Worm (Caenorhabditis elegans) whole organism, L1 larva: ENCODE results near the gene Y54G2A.19.
A peak's percentile ranks its signal among the peaks of the same experiment; 100 is the strongest.

ENCODE experiments used
- Y116A8C.19 ChIP-seq: sonication (generic microtip); optimal IDR thresholded peaks from 2 replicates; lab custom pipeline; 2016; ENCODE audit warnings: missing compliant biosample characterization, missing genetic modification characterization, borderline replicate concordance
- aha-1 ChIP-seq: fragments of 150-350 bp; optimal IDR thresholded peaks from 2 replicates; lab custom pipeline; 2014; ENCODE audit warnings: missing biosample characterization, missing genetic modification characterization
- ceh-82 ChIP-seq, 3 experiments: fragments of 150-350 bp in 1 of 3; sonication (generic microtip) in 2 of 3; optimal IDR thresholded peaks; 2 replicates each; lab custom pipeline; 2014 to 2017; ENCODE audit warnings: missing biosample characterization in 3 of 3, missing genetic modification characterization in 3 of 3
- ces-1 ChIP-seq: fragments of 150-350 bp; optimal IDR thresholded peaks from 2 replicates; lab custom pipeline; 2014; ENCODE audit warnings: missing biosample characterization, missing genetic modification reagents, missing genetic modification characterization
- dsc-1 ChIP-seq: sonication (generic microtip); optimal IDR thresholded peaks from 2 replicates; lab custom pipeline; 2016; ENCODE audit warnings: mild to moderate bottlenecking, missing genetic modification characterization, missing compliant biosample characterization
- efl-1 ChIP-seq, 4 experiments: fragments of 150-350 bp; optimal IDR thresholded peaks in 3 of 4; peaks in 1 of 4; 1 replicate in 1 of 4; 2 replicates in 3 of 4; lab custom pipeline; 2014; ENCODE audit warnings: missing biosample characterization in 2 of 4, missing genetic modification characterization in 2 of 4, missing genetic modification reagents in 2 of 4
- elt-2 ChIP-seq: sonication (generic microtip); optimal IDR thresholded peaks from 2 replicates; lab custom pipeline; 2016; ENCODE audit warnings: missing genetic modification characterization, mild to moderate bottlenecking, inconsistent platforms, missing compliant biosample characterization, missing genetic modification reagents
- elt-3 ChIP-seq, 6 experiments: fragments of 150-350 bp in 1 of 6; sonication (generic microtip); optimal IDR thresholded peaks; 2 replicates each; lab custom pipeline; 2017 to 2018; ENCODE audit warnings: missing biosample characterization in 6 of 6, missing genetic modification characterization in 6 of 6, inconsistent platforms in 1 of 6
- fkh-10 ChIP-seq: sonication (generic microtip); optimal IDR thresholded peaks from 2 replicates; lab custom pipeline; 2017; ENCODE audit warnings: missing biosample characterization, missing genetic modification reagents, missing genetic modification characterization
- irx-1 ChIP-seq: sonication (generic microtip); optimal IDR thresholded peaks from 2 replicates; lab custom pipeline; 2016; ENCODE audit warnings: missing genetic modification characterization, missing compliant biosample characterization
- lin-14 ChIP-seq: fragments of 200-800 bp; sonication (Bioruptor generic); optimal IDR thresholded peaks from 2 replicates; lab custom pipeline; 2018; ENCODE audit warnings: mild to moderate bottlenecking, missing genetic modification characterization, moderate library complexity, missing compliant biosample characterization
- lin-15B ChIP-seq: fragments of 150-350 bp; sonication (generic microtip); optimal IDR thresholded peaks from 3 replicates; lab custom pipeline; 2014; ENCODE audit warnings: missing biosample characterization, missing genetic modification characterization
- lin-35 ChIP-seq, 2 experiments: fragments of 150-350 bp; optimal IDR thresholded peaks; 2 replicates each; lab custom pipeline; 2014; ENCODE audit warnings: missing biosample characterization in 2 of 2, missing genetic modification characterization in 2 of 2, missing genetic modification reagents in 2 of 2
- mep-1 ChIP-seq: fragments of 150-350 bp; optimal IDR thresholded peaks from 2 replicates; lab custom pipeline; 2014; ENCODE audit warnings: missing biosample characterization, missing genetic modification characterization
- nhr-12 ChIP-seq: sonication (generic microtip); optimal IDR thresholded peaks from 2 replicates; lab custom pipeline; 2017; ENCODE audit warnings: missing biosample characterization, missing genetic modification characterization
- nhr-28 ChIP-seq: fragments of 150-350 bp; optimal IDR thresholded peaks from 2 replicates; lab custom pipeline; 2014; ENCODE audit warnings: missing biosample characterization, missing genetic modification characterization
- nhr-77 ChIP-seq: fragments of 150-350 bp; optimal IDR thresholded peaks from 2 replicates; lab custom pipeline; 2014; ENCODE audit warnings: missing biosample characterization, missing genetic modification characterization
- nhr-85 ChIP-seq: sonication (generic microtip); peaks from one replicate; lab custom pipeline; 2016; ENCODE audit warnings: missing genetic modification characterization, inconsistent platforms, missing compliant biosample characterization
- nhr-90 ChIP-seq: sonication (generic microtip); optimal IDR thresholded peaks from 2 replicates; lab custom pipeline; 2016; ENCODE audit warnings: mild to moderate bottlenecking, missing genetic modification characterization, missing compliant biosample characterization; ENCODE audit not compliant: poor library complexity
- pag-3 ChIP-seq: sonication (generic microtip); optimal IDR thresholded peaks from 2 replicates; lab custom pipeline; 2017; ENCODE audit warnings: missing genetic modification characterization, mild to moderate bottlenecking, missing compliant biosample characterization, antibody characterized with exemption, borderline replicate concordance; ENCODE audit not compliant: insufficient read depth
- rnt-1 ChIP-seq: sonication (generic microtip); optimal IDR thresholded peaks from 2 replicates; lab custom pipeline; 2016; ENCODE audit warnings: mild to moderate bottlenecking, missing genetic modification characterization, moderate library complexity, missing compliant biosample characterization
- skn-1 ChIP-seq: fragments of 150-350 bp; optimal IDR thresholded peaks from 2 replicates; lab custom pipeline; 2014; ENCODE audit warnings: missing biosample characterization, missing genetic modification characterization
- snpc-4 ChIP-seq: fragments of 150-350 bp; optimal IDR thresholded peaks from 2 replicates; lab custom pipeline; 2014; ENCODE audit warnings: missing biosample characterization, missing genetic modification characterization
- tbx-2 ChIP-seq: sonication (generic microtip); optimal IDR thresholded peaks from 2 replicates; lab custom pipeline; 2016; ENCODE audit warnings: missing genetic modification characterization, missing compliant biosample characterization
- unc-130 ChIP-seq: fragments of 150-350 bp; optimal IDR thresholded peaks from 2 replicates; lab custom pipeline; 2017; ENCODE audit warnings: missing biosample characterization, missing genetic modification characterization, inconsistent platforms
- unc-86 ChIP-seq: sonication (generic microtip); optimal IDR thresholded peaks from 2 replicates; lab custom pipeline; 2016; ENCODE audit warnings: missing genetic modification characterization, missing compliant biosample characterization
- vab-15 ChIP-seq: sonication (generic microtip); optimal IDR thresholded peaks from 2 replicates; lab custom pipeline; 2017; ENCODE audit warnings: missing genotype, mild to moderate bottlenecking, missing genetic modification characterization, missing compliant biosample characterization
- ztf-11 ChIP-seq, 2 experiments: sonication (generic microtip); optimal IDR thresholded peaks; 2 replicates each; lab custom pipeline; 2016 to 2017; ENCODE audit warnings: missing genetic modification characterization in 2 of 2, missing biosample characterization in 1 of 2, missing compliant biosample characterization in 1 of 2

The Y54G2A.19 gene

DNA sequence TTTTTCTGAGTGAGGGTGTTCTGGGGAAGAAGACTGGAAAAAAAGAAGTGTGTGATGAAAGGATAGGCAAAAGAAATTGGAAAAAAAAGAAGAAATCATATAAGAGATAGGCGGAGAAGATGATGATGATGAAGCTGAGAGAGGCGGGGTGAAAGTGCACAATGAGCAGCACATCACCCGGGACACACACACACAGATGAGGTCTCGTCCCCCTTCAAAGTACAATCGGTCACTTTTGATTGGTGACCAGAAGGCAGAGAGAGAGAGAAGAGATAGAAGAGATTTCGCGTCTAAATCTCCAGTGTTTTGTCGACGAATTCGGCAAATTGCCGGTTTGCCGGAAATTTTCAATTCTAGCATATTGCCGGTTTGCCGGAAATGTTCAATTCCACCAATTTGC is 9.3 kb downstream of the Y54G2A.19 start:
- TF ChIP-seq skn-1 (tag; lab: Kevin White, UChicago) (no peak), pag-3 (no peak), dsc-1 (tag; lab: Kevin White, UChicago) (peak; percentile 38), rnt-1 (tag; lab: Kevin White, UChicago) (peak; percentile 54), unc-130 (tag; lab: Kevin White, UChicago) (peak; percentile 5)

DNA sequence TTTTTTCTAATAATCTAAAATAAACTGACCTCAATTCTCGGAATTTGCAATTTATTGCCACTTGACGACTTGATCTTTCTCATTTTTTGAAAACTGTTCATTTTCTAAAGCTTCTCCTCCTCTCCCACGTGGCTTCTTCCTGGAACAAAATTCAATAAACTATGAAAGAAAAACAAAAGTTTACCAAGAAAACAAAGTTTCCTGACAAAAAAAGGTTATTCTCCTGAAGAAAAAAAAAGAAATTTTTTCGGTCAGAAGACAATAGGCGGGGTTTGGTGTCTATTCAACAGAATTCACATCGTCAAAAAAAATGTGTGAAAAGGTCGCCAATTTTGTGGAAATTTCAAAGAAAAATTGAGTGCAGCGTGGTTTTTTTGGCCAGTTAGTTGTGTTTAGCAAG is 29.8 kb downstream of the Y54G2A.19 start, which contains the start of gene Y54G2A.16:
Gene Y54G2A.16 (minus strand): TSS at position 101 of the 400 bp plus-strand sequence.
- TF ChIP-seq efl-1 (optimal IDR thresholded peaks at IDR 0.05; lab: Kevin White, UChicago) (no peak), efl-1 (GFP tag; optimal IDR thresholded peaks at IDR 0.05 in 1 of 2; lab: Kevin White, UChicago) (no peak), lin-15B (tag; lab: Kevin White, UChicago) (no peak), ceh-82 (tag; optimal IDR thresholded peaks at IDR 0.05; lab: Kevin White, UChicago) (no peak), unc-86 (no peak), vab-15 (tag; lab: Kevin White, UChicago) (no peak), mep-1 (tag; lab: Kevin White, UChicago) (no peak), elt-3 (tag; optimal IDR thresholded peaks at IDR 0.05; lab: Kevin White, UChicago) (no peak), snpc-4 (tag; lab: Kevin White, UChicago) (no peak), nhr-77 (no peak), nhr-85 (tag; lab: Kevin White, UChicago) (no peak), lin-14 (no peak), nhr-90 (no peak), nhr-12 (tag; lab: Kevin White, UChicago) (no peak), tbx-2 (no peak), irx-1 (tag; lab: Kevin White, UChicago) (no peak), nhr-28 (tag; lab: Kevin White, UChicago) (no peak), ces-1 (GFP tag; lab: Kevin White, UChicago) (no peak)

DNA sequence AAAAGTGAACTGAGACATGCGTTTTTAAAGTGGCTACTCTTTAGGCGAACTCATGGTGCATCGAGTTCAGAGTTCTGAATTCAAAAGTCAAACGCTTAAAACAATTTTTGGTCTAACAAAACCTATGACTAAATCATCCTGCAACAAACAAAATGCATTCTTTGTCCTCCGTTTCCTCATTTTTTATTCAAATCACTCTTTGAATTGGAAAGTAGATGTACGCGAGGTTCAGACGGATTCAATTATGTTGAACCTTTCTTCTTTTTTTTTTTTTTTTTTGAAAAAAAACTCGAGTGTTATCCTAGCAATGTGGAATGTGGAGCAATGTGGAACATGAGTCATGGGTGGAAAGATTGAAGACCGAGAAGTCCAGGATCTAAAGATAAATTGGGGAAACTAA is 35.8 kb downstream of the Y54G2A.19 start:
- TF ChIP-seq elt-3 (tag; optimal IDR thresholded peaks at IDR 0.05; lab: Kevin White, UChicago) (no peak), aha-1 (no peak), unc-86 (peak; percentile 35), fkh-10 (peak; percentile 33), lin-14 (peak; percentile 37)
- TF ChIP-seq, all 84 proteins: peak for 3

- peak; percentile 78 for TF ChIP-seq elt-2 (tag; lab: Kevin White, UChicago)
- TF ChIP-seq lin-35 (GFP tag; optimal IDR thresholded peaks at IDR 0.05; lab: Kevin White, UChicago): peak in 1 of 2 experiments; percentile 18
- no peak for TF ChIP-seq ztf-11 (tag; optimal IDR thresholded peaks at IDR 0.05; lab: Kevin White, UChicago)
These were observed 39.3 kb downstream of the Y54G2A.19 start for ce11 chrIV:2855056-2855752.

- TF ChIP-seq elt-2 (tag; lab: Kevin White, UChicago) (peak; percentile 47), skn-1 (tag; lab: Kevin White, UChicago) (no peak), efl-1 (optimal IDR thresholded peaks at IDR 0.05; lab: Kevin White, UChicago) (no peak), efl-1 (GFP tag; optimal IDR thresholded peaks at IDR 0.05 in 1 of 2; lab: Kevin White, UChicago) (peak in 1 of 2 experiments; percentile 62)
These were observed 40.4 kb downstream of the Y54G2A.19 start for ce11 chrIV:2854161-2854560.

DNA sequence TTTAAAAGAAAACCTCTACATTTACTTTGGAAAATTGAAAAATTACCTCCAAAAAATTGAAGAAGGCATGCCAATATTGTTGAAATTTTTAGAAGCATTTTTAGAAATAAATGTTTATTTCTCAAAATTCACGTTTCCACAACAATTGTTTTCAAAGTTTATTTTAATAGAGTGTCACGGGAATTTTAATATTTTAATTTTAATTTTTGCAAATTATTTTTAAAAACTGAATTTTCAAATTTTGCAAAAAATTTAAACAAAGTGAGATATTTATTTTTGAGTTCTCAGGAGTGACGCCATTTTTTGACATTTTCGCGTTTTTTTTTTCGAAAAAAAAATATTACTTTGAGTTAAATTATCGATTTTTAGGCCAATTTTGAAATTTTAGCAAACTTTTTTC is 41.4 kb downstream of the Y54G2A.19 start, which contains the start of gene Y54G2A.49:
Gene Y54G2A.49 (minus strand): TSS at position 101 of the 400 bp plus-strand sequence.
- TF ChIP-seq Y116A8C.19 (tag; lab: Kevin White, UChicago): no peak
- TF ChIP-seq lin-14: no peak
- no peak for TF ChIP-seq rnt-1 (tag; lab: Kevin White, UChicago)
- no peak for TF ChIP-seq ztf-11 (tag; optimal IDR thresholded peaks at IDR 0.05; lab: Kevin White, UChicago)
- TF ChIP-seq, all 84 proteins: peak for 0
